Worm (Caenorhabditis elegans) whole organism, L4 larva: ENCODE results near the gene K07E8.6.

Experiments used
- daf-16 ChIP-seq, 3 experiments: sonication (generic microtip); optimal IDR thresholded peaks; 2 replicates each; lab custom pipeline; 2016 to 2017; ENCODE audit warnings: missing genetic modification characterization in 3 of 3, missing genetic modification reagents in 3 of 3, mild to moderate bottlenecking in 2 of 3, missing compliant biosample characterization in 2 of 3, missing biosample characterization in 1 of 3, moderate library complexity in 1 of 3
- gei-8 ChIP-seq: fragments of 200-800 bp; sonication (Bioruptor generic); optimal IDR thresholded peaks from 2 replicates; lab custom pipeline; 2018; ENCODE audit warnings: mild to moderate bottlenecking, missing genetic modification characterization, missing compliant biosample characterization
- jun-1 ChIP-seq: fragments of 150-350 bp; optimal IDR thresholded peaks from 2 replicates; lab custom pipeline; 2014; ENCODE audit warnings: missing biosample characterization, missing genetic modification reagents, missing genetic modification characterization
- lin-1 ChIP-seq: fragments of 200-800 bp; sonication (Bioruptor generic); IDR thresholded peaks from 2 replicates; pipeline ENCODE4 v1.3.6; 2022; ENCODE audit warnings: missing genetic modification reagents, missing genetic modification characterization, missing compliant biosample characterization

DNA sequence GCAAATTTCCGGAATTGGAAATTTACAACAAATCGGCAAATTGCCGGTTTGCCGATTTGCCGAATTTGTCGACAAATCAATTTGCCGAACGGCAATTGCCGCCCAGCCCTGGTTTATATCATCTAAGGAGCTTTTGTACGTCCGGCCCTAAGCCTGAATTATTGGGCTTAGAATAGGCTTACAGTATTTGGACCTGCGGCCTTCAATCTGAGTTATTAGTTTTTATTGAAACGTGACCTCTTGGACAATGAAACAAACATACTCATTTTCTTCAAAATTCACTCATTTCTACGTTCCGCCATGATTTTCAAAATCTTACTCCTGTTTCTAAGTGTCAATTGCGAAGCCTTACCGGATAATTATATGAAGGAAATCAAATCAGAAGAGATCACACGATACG lies 35.9 kb upstream of the K07E8.6 start, which contains the start of gene Y39F10C.1:
- TF ChIP-seq daf-16 (GFP tag; optimal IDR thresholded peaks at IDR 0.05; lab: Kevin White, UChicago), result no peak
- no peak for TF ChIP-seq daf-16 (tag; optimal IDR thresholded peaks at IDR 0.05; lab: Kevin White, UChicago)
- TF ChIP-seq lin-1 (GFP tag; lab: Robert Waterston, UW), result no peak
- no peak for TF ChIP-seq gei-8 (GFP tag; lab: Kevin White, UChicago)
- TF ChIP-seq jun-1, result no peak
